Worm (Caenorhabditis elegans) whole organism, L3 larva: ENCODE measurements around the gene let-653.
A peak's percentile ranks its signal among the peaks of the same experiment; 100 is the strongest.

Source experiments
- R02D3.7 ChIP-seq: fragments of 150-350 bp; optimal IDR thresholded peaks from 2 replicates; lab custom pipeline; 2014; ENCODE audit warnings: missing biosample characterization, missing genetic modification characterization
- ZK546.5 ChIP-seq: sonication (generic microtip); optimal IDR thresholded peaks from 2 replicates; lab custom pipeline; 2017; ENCODE audit warnings: missing biosample characterization, missing genetic modification characterization
- aly-2 ChIP-seq: fragments of 150-350 bp; optimal IDR thresholded peaks from 2 replicates; lab custom pipeline; 2014; ENCODE audit warnings: missing biosample characterization, missing genetic modification characterization
- ama-1 ChIP-seq: fragments of 150-350 bp; optimal IDR thresholded peaks from 2 replicates; lab custom pipeline; 2018
- ceh-16 ChIP-seq: sonication (generic microtip); optimal IDR thresholded peaks from 2 replicates; lab custom pipeline; 2017; ENCODE audit warnings: missing biosample characterization, missing genetic modification characterization
- ceh-28 ChIP-seq: fragments of 150-350 bp; optimal IDR thresholded peaks from 2 replicates; lab custom pipeline; 2014; ENCODE audit warnings: missing biosample characterization, missing genetic modification reagents, missing genetic modification characterization
- ceh-9 ChIP-seq: sonication (generic microtip); optimal IDR thresholded peaks from 2 replicates; lab custom pipeline; 2018; ENCODE audit warnings: missing biosample characterization, missing genetic modification characterization
- egl-27 ChIP-seq: sonication (generic microtip); optimal IDR thresholded peaks from 4 replicates; lab custom pipeline; 2017; ENCODE audit warnings: missing biosample characterization, missing genetic modification reagents, missing genetic modification characterization
- elt-3 ChIP-seq, 3 experiments: fragments of 150-350 bp in 1 of 3; sonication (generic microtip) in 2 of 3; optimal IDR thresholded peaks; 2 replicates in 2 of 3; 4 replicates in 1 of 3; lab custom pipeline; 2014 to 2017; ENCODE audit warnings: missing biosample characterization in 3 of 3, missing genetic modification characterization in 3 of 3
- eor-1 ChIP-seq, 2 experiments: fragments of 150-350 bp; optimal IDR thresholded peaks; 2 replicates each; lab custom pipeline; 2014 to 2018; ENCODE audit warnings: missing biosample characterization in 2 of 2, missing genetic modification characterization in 2 of 2
- fkh-10 ChIP-seq: sonication (generic microtip); optimal IDR thresholded peaks from 2 replicates; lab custom pipeline; 2017; ENCODE audit warnings: missing biosample characterization, missing genetic modification reagents, missing genetic modification characterization
- fkh-2 ChIP-seq: fragments of 150-350 bp; optimal IDR thresholded peaks from 2 replicates; lab custom pipeline; 2014; ENCODE audit warnings: missing biosample characterization, missing genetic modification reagents, missing genetic modification characterization
- fos-1 ChIP-seq: fragments of 150-350 bp; optimal IDR thresholded peaks from 2 replicates; lab custom pipeline; 2014; ENCODE audit warnings: missing biosample characterization, missing genetic modification characterization
- hmg-11 ChIP-seq: sonication (generic microtip); optimal IDR thresholded peaks from 2 replicates; lab custom pipeline; 2016; ENCODE audit warnings: missing genetic modification characterization, missing compliant biosample characterization
- lin-15B ChIP-seq: fragments of 150-350 bp; optimal IDR thresholded peaks from 2 replicates; lab custom pipeline; 2014; ENCODE audit warnings: missing biosample characterization, missing genetic modification characterization
- lin-39 ChIP-seq: fragments of 150-350 bp; optimal IDR thresholded peaks from 2 replicates; lab custom pipeline; 2018; ENCODE audit warnings: missing biosample characterization, missing genetic modification reagents, missing genetic modification characterization
- mdl-1 ChIP-seq: fragments of 150-350 bp; optimal IDR thresholded peaks from 2 replicates; lab custom pipeline; 2014; ENCODE audit warnings: missing biosample characterization, missing genetic modification characterization
- mml-1 ChIP-seq: fragments of 150-350 bp; sonication (generic microtip); optimal IDR thresholded peaks from 3 replicates; lab custom pipeline; 2014; ENCODE audit warnings: missing biosample characterization, missing genetic modification characterization
- nhr-23 ChIP-seq: fragments of 150-350 bp; optimal IDR thresholded peaks from 2 replicates; lab custom pipeline; 2014; ENCODE audit warnings: missing biosample characterization, missing genetic modification reagents, missing genetic modification characterization
- nhr-237 ChIP-seq: fragments of 150-350 bp; optimal IDR thresholded peaks from 2 replicates; lab custom pipeline; 2014; ENCODE audit warnings: missing biosample characterization, missing genetic modification characterization
- nhr-25 ChIP-seq: sonication (generic microtip); optimal IDR thresholded peaks from 2 replicates; lab custom pipeline; 2017; ENCODE audit warnings: missing biosample characterization, missing genetic modification characterization
- nhr-43 ChIP-seq: sonication (generic microtip); optimal IDR thresholded peaks from 2 replicates; lab custom pipeline; 2016; ENCODE audit warnings: mild to moderate bottlenecking, missing genetic modification characterization, missing compliant biosample characterization; ENCODE audit not compliant: poor library complexity, severe bottlenecking
- nhr-67 ChIP-seq: fragments of 150-350 bp; optimal IDR thresholded peaks from 2 replicates; lab custom pipeline; 2014; ENCODE audit warnings: missing biosample characterization, missing genetic modification characterization
- nhr-76 ChIP-seq: fragments of 150-350 bp; sonication (generic microtip); optimal IDR thresholded peaks from 5 replicates; lab custom pipeline; 2014; ENCODE audit warnings: missing biosample characterization, missing genetic modification characterization
- nhr-77 ChIP-seq: fragments of 150-350 bp; optimal IDR thresholded peaks from 2 replicates; lab custom pipeline; 2014; ENCODE audit warnings: missing biosample characterization, missing genetic modification characterization
- pha-4 ChIP-seq: fragments of 150-350 bp; optimal IDR thresholded peaks from 2 replicates; lab custom pipeline; 2014; ENCODE audit warnings: missing biosample characterization, missing genetic modification reagents, missing genetic modification characterization
- sea-2 ChIP-seq: fragments of 150-350 bp; sonication (generic microtip); optimal IDR thresholded peaks from 4 replicates; lab custom pipeline; 2014; ENCODE audit warnings: missing biosample characterization, missing genetic modification reagents, missing genetic modification characterization
- skn-1 ChIP-seq: fragments of 150-350 bp; optimal IDR thresholded peaks from 2 replicates; lab custom pipeline; 2014; ENCODE audit warnings: missing biosample characterization, missing genetic modification characterization
- snpc-4 ChIP-seq: fragments of 150-350 bp; optimal IDR thresholded peaks from 2 replicates; lab custom pipeline; 2014; ENCODE audit warnings: missing biosample characterization, missing genetic modification characterization
- tbx-2 ChIP-seq: sonication (generic microtip); optimal IDR thresholded peaks from 2 replicates; lab custom pipeline; 2016; ENCODE audit warnings: mild to moderate bottlenecking, missing genetic modification characterization, missing compliant biosample characterization
- unc-62 ChIP-seq: fragments of 150-350 bp; sonication (generic microtip); optimal IDR thresholded peaks from 4 replicates; lab custom pipeline; 2014; ENCODE audit warnings: missing biosample characterization, missing genetic modification reagents, missing genetic modification characterization
- zag-1 ChIP-seq: fragments of 150-350 bp; optimal IDR thresholded peaks from 2 replicates; lab custom pipeline; 2014; ENCODE audit warnings: missing biosample characterization, missing genetic modification characterization
- ztf-11 ChIP-seq: fragments of 150-350 bp; optimal IDR thresholded peaks from 2 replicates; lab custom pipeline; 2014; ENCODE audit warnings: missing biosample characterization, missing genetic modification characterization
- ztf-4 ChIP-seq: fragments of 150-350 bp; optimal IDR thresholded peaks from 2 replicates; lab custom pipeline; 2014; ENCODE audit warnings: missing biosample characterization, missing genetic modification characterization

let-653 gene

ce11 chrIV:11857159-11857565, 28.3 kb upstream of the let-653 start (continued):
- no peak for TF ChIP-seq nhr-43 (tag; lab: Kevin White, UChicago)
- TF ChIP-seq eor-1 (tag; optimal IDR thresholded peaks at IDR 0.05; lab: Kevin White, UChicago), result no peak
- peak; percentile 74 for TF ChIP-seq pha-4
- TF ChIP-seq egl-27 (tag; lab: Kevin White, UChicago), result peak; percentile 20
- peak; percentile 79 for TF ChIP-seq snpc-4 (tag; lab: Kevin White, UChicago)
- TF ChIP-seq ztf-11, result no peak
- no peak for TF ChIP-seq mdl-1 (tag; lab: Kevin White, UChicago)
- TF ChIP-seq lin-15B (tag; lab: Kevin White, UChicago), result peak; percentile 89
- no peak for TF ChIP-seq fkh-2
- TF ChIP-seq ceh-16, result no peak

- TF ChIP-seq nhr-237, result no peak
- no peak for TF ChIP-seq sea-2
- no peak for TF ChIP-seq fkh-10 (GFP tag; lab: Kevin White, UChicago)
- no peak for TF ChIP-seq nhr-23 (tag; lab: Kevin White, UChicago)
- TF ChIP-seq unc-62 (GFP tag; lab: Kevin White, UChicago), result no peak
Measured at ce11 chrIV:11858142-11858541, 27.3 kb upstream of the let-653 start, which contains the start of gene let-92. TSS of gene let-92 (plus strand) at chrIV:11858442.

ce11 chrIV:11859995-11860605, 25.3 kb upstream of the let-653 start, which contains the start of gene mob-1:
TSS of gene mob-1 (plus strand) at chrIV:11860555.
- TF ChIP-seq eor-1 (tag; optimal IDR thresholded peaks at IDR 0.05; lab: Kevin White, UChicago), result no peak
- TF ChIP-seq aly-2 (tag; lab: Kevin White, UChicago), result no peak
- TF ChIP-seq nhr-67 (tag; lab: Kevin White, UChicago), result no peak
- peak; percentile 5 for TF ChIP-seq nhr-23 (tag; lab: Kevin White, UChicago)
- TF ChIP-seq ama-1 (lab: Kevin White, UChicago), result peak; percentile 54
- TF ChIP-seq lin-15B (tag; lab: Kevin White, UChicago), result no peak
- TF ChIP-seq mml-1, result no peak
- TF ChIP-seq egl-27 (tag; lab: Kevin White, UChicago), result no peak
- TF ChIP-seq fkh-10 (GFP tag; lab: Kevin White, UChicago), result no peak
- no peak for TF ChIP-seq R02D3.7 (tag; lab: Kevin White, UChicago)
- TF ChIP-seq pha-4, result peak; percentile 25
- TF ChIP-seq, all 47 proteins: peak for 3

ce11 chrIV:11863428-11863827, 22.0 kb upstream of the let-653 start:
- TF ChIP-seq hmg-11, result peak; percentile 2
- no peak for TF ChIP-seq ceh-28
- TF ChIP-seq pha-4, result peak; percentile 80
- TF ChIP-seq nhr-43 (tag; lab: Kevin White, UChicago), result no peak
- no peak for TF ChIP-seq ceh-16
- TF ChIP-seq fos-1 (tag; lab: Kevin White, UChicago), result no peak

- TF ChIP-seq nhr-76 (tag; lab: Kevin White, UChicago), result no peak
- TF ChIP-seq ceh-9, result no peak
- TF ChIP-seq ceh-28, result no peak
- no peak for TF ChIP-seq nhr-25
- TF ChIP-seq mml-1, result no peak
- no peak for TF ChIP-seq nhr-67 (tag; lab: Kevin White, UChicago)
- no peak for TF ChIP-seq nhr-77 (tag; lab: Kevin White, UChicago)
- no peak for TF ChIP-seq tbx-2 (tag; lab: Kevin White, UChicago)
- no peak for TF ChIP-seq lin-39
- TF ChIP-seq skn-1 (tag; lab: Kevin White, UChicago), result no peak
- TF ChIP-seq elt-3 (tag; optimal IDR thresholded peaks at IDR 0.05; lab: Kevin White, UChicago), result no peak
- TF ChIP-seq nhr-23 (tag; lab: Kevin White, UChicago), result no peak
- TF ChIP-seq zag-1, result no peak
- TF ChIP-seq ztf-4 (tag; lab: Kevin White, UChicago), result no peak
- no peak for TF ChIP-seq ZK546.5 (tag; lab: Kevin White, UChicago)
- TF ChIP-seq R02D3.7 (tag; lab: Kevin White, UChicago), result no peak
- no peak for TF ChIP-seq lin-15B (tag; lab: Kevin White, UChicago)
Measured at ce11 chrIV:11864226-11864625, 21.2 kb upstream of the let-653 start, which contains the start of gene trpa-1. TSS of gene trpa-1 (plus strand) at chrIV:11864526.
